Worm (Caenorhabditis elegans): ENCODE results near the gene clh-5.
A peak's percentile ranks its signal among the peaks of the same experiment; 100 is the strongest.

Gene clh-5

ce11 chrII:9112851-9113250 lies 14.4 kb upstream of the clh-5 start, which contains the start of gene jun-1 (continued):
- no peak for TF ChIP-seq ets-5 (GFP tag; IDR thresholded peaks at IDR 0.05)
- peak; percentile 68 for TF ChIP-seq nhr-28 (tag; optimal IDR thresholded peaks at IDR 0.05)
- TF ChIP-seq ceh-90 (tag; optimal IDR thresholded peaks at IDR 0.05): no peak
- TF ChIP-seq grh-1 (GFP tag; IDR thresholded peaks at IDR 0.05): peak; percentile 83
- TF ChIP-seq isw-1 (GFP tag; IDR thresholded peaks at IDR 0.05): peak; percentile 75
- no peak for TF ChIP-seq skn-1 (tag; optimal IDR thresholded peaks at IDR 0.05)
- TF ChIP-seq fkh-4 (tag; optimal IDR thresholded peaks at IDR 0.05; ENCODE audit: borderline replicate concordance): no peak
- no peak for TF ChIP-seq C34B4.2 (tag; optimal IDR thresholded peaks at IDR 0.05)
- peak; percentile 37 for TF ChIP-seq hpl-2 (GFP tag; optimal IDR thresholded peaks at IDR 0.05)
- TF ChIP-seq blmp-1 (tag; optimal IDR thresholded peaks at IDR 0.05): peak; percentile 76
- no peak for TF ChIP-seq hlh-17 (GFP tag; optimal IDR thresholded peaks at IDR 0.05; ENCODE audit: borderline replicate concordance)
- peak; percentile 87 for TF ChIP-seq tbx-2 (tag; optimal IDR thresholded peaks at IDR 0.05)
- no peak for TF ChIP-seq pag-3 (tag; optimal IDR thresholded peaks at IDR 0.05; ENCODE audit: borderline replicate concordance, insufficient read depth)
- TF ChIP-seq C16A3.4 (tag; optimal IDR thresholded peaks at IDR 0.05): peak; percentile 78
- peak; percentile 82 to 90 for TF ChIP-seq efl-1 (optimal IDR thresholded peaks at IDR 0.05)
- peak; percentile 59 to 95 for TF ChIP-seq efl-1 (GFP tag; optimal IDR thresholded peaks at IDR 0.05 in 1 of 2)
- no peak for TF ChIP-seq unc-98 (GFP tag; IDR thresholded peaks at IDR 0.05)
- TF ChIP-seq ceh-88 (GFP tag; IDR thresholded peaks at IDR 0.05): peak; percentile 49; the same call in 1 of the 2 replicates
- TF ChIP-seq sptf-1 (tag; optimal IDR thresholded peaks at IDR 0.05): no peak
- TF ChIP-seq lin-35 (GFP tag; optimal IDR thresholded peaks at IDR 0.05): peak; percentile 77 to 78
- peak; percentile 24 for TF ChIP-seq zip-4 (GFP tag; optimal IDR thresholded peaks at IDR 0.05)
- no peak for TF ChIP-seq hlh-4 (tag; optimal IDR thresholded peaks at IDR 0.05)
- TF ChIP-seq egl-27 (tag; optimal IDR thresholded peaks at IDR 0.05): peak; percentile 55 to 86
- peak; percentile 93 for TF ChIP-seq snu-23 (GFP tag; optimal IDR thresholded peaks at IDR 0.05)
- TF ChIP-seq nhr-77 (tag; optimal IDR thresholded peaks at IDR 0.05): peak; percentile 96
- TF ChIP-seq nhr-47 (tag; optimal IDR thresholded peaks at IDR 0.05): peak; percentile 85
- TF ChIP-seq efl-3 (GFP tag; optimal IDR thresholded peaks at IDR 0.05): no peak
- no peak for TF ChIP-seq sox-4 (tag; optimal IDR thresholded peaks at IDR 0.05)
- TF ChIP-seq aly-2 (tag; optimal IDR thresholded peaks at IDR 0.05): peak; percentile 71
- TF ChIP-seq nhr-90 (tag; optimal IDR thresholded peaks at IDR 0.05; ENCODE audit: poor library complexity): peak; percentile 80
- TF ChIP-seq mab-9 (GFP tag; IDR thresholded peaks at IDR 0.05): 0 out of 2 replicates have a peak, but pooled peaks have one; percentile 42

- TF ChIP-seq dsc-1 (tag; optimal IDR thresholded peaks at IDR 0.05): no peak
- TF ChIP-seq fkh-10 (GFP tag; optimal IDR thresholded peaks at IDR 0.05): no peak
- TF ChIP-seq aha-1 (tag; optimal IDR thresholded peaks at IDR 0.05): no peak
- peak; percentile 27 for TF ChIP-seq nhr-71 (tag; optimal IDR thresholded peaks at IDR 0.05)
- TF ChIP-seq tbx-2 (tag; optimal IDR thresholded peaks at IDR 0.05): no peak
- TF ChIP-seq ztf-4 (tag; optimal IDR thresholded peaks at IDR 0.05): no peak
- TF ChIP-seq ztf-11 (tag; optimal IDR thresholded peaks at IDR 0.05): no peak
- no peak for TF ChIP-seq nhr-28 (tag; optimal IDR thresholded peaks at IDR 0.05)
- no peak for TF ChIP-seq nhr-47 (tag; optimal IDR thresholded peaks at IDR 0.05)
- TF ChIP-seq ceh-63 (GFP tag; optimal IDR thresholded peaks at IDR 0.05): no peak
- TF ChIP-seq lin-14 (GFP tag; optimal IDR thresholded peaks at IDR 0.05): peak; percentile 29
- no peak for TF ChIP-seq lin-39 (tag; optimal IDR thresholded peaks at IDR 0.05)
- no peak for TF ChIP-seq ceh-88 (GFP tag; IDR thresholded peaks at IDR 0.05)
- TF ChIP-seq mep-1 (tag; optimal IDR thresholded peaks at IDR 0.05): no peak
- no peak for TF ChIP-seq swsn-7 (tag; optimal IDR thresholded peaks at IDR 0.05)
Observed at ce11 chrII:9111471-9112016, 13.1 kb upstream of the clh-5 start.
